Fruit fly (Drosophila melanogaster) whole organism, larva: ENCODE measurements around the gene CG11722.

ENCODE experiments used
- noc ChIP-seq: fragments of 200-800 bp; sonication (Bioruptor generic); optimal IDR thresholded peaks from 3 replicates; lab custom pipeline; 2019; ENCODE audit warnings: missing biosample characterization, mild to moderate bottlenecking, missing genetic modification characterization, moderate library complexity

The CG11722 gene

DNA sequence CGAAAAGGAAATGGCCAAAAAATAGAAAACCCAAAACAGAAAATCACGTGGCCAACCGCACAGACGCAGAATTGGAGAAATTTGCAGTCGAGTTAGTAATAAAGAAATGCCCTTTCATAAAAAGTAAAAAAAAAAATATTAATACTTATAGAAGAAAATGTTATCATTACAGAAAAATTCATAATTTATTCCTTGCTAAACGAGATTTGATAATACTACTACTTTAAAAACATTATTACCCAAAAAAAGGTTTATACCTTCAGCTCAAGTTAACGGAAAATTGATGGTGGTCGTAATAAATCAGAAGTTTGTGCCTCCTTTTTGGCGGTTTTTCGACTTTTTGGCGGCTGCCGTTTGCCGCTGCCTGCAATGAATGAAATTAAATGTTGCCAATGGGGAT lies 17.0 kb downstream of the CG11722 start:
- no peak for TF ChIP-seq noc (tag; lab: Kevin White, UChicago)

DNA sequence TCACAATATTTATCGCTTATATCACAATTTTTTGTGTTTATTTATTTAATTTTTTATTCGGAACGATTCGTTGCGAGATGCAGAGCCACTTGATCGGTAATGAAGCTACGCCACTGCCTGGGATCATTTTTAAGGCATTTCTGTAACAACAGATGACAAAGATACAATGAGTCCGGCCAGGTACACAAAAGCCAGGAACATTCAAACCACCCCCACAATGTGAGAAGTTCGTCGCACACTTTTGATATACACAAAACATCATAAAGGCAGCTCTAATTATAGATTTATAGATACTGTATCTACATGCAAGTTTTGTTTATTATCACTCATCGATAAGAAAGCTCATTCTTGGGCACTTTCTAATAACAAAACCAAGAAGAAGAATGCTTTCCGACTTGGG lies 20.3 kb downstream of the CG11722 start, which contains the start of gene CG31407:
Gene CG31407 (minus strand): TSS at position 101 of the 400 bp plus-strand sequence.
- TF ChIP-seq noc (tag; lab: Kevin White, UChicago) = no peak

- TF ChIP-seq noc (tag; lab: Kevin White, UChicago) = no peak
Observed at dm6 chr3R:10024032-10024712, 21.2 kb downstream of the CG11722 start.

DNA sequence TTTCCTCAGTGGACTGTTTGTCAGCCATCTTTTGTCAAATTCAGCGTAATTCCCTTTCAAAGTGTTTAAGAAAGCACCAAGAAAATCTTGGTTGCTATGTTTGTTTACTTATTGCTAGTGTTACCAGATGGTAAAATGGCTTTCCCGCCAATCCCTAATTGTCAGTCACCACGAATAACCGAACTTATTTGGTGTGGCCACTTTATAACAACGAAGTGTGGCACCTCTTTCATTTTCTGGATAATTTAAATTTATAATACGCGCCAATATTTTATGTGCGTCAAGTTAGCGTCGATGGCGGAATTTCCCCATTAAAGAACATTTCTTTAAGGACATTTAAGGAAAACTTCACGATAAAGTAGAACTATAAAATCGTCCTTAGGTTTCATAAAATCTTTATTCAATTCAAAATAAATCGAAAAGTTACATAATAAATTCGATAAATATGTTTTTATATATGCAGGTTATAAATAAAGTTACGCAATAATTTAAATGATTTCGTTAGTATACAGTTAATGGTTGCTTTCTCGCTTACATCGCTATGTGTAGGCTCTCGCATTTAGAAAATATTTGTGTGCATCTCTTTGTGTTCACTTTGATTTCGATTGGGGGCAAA lies 44.1 kb downstream of the CG11722 start, which contains the start of gene CG5359:
Gene CG5359 (minus strand): TSS at position 103 of the 616 bp plus-strand sequence.
- no peak for TF ChIP-seq noc (tag; lab: Kevin White, UChicago)

DNA sequence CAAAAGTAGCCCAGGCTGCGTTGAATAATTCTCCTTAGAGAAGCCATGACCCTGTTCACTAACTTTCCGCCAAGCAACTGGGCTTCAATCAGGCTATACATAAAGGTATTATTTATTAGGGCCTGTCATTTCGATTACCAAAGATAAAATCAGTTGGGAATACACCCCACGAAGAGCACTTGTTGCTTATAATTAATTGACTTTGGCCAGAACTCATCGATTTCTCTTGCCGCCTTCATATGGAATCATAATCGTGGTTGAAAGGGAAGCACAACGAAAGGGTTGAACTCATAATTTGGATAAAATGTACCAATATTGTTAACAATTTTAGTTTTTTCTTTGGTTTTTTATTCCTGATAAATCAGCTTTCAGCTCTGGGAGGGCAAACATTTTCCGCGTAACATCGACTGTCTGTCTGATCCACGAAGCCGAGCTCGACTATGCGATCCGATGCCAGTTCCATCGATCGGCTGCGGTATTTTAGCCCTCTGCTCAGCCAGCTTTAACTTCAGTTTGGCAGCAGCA lies 48.6 kb downstream of the CG11722 start, which contains the start of the genes Gr85a and Spn85F:
Gene Gr85a (minus strand): TSS at position 101 of the 525 bp plus-strand sequence.
Gene Spn85F (plus strand): TSS at position 475 of the 525 bp plus-strand sequence.
- no peak for TF ChIP-seq noc (tag; lab: Kevin White, UChicago)
